Fruit fly (Drosophila melanogaster) whole organism, embryonic: ENCODE data around the gene CG32772.
A peak's percentile ranks its signal among the peaks of the same experiment; 100 is the strongest.

Source experiments
- Atf6 ChIP-seq: fragments of 200-800 bp; sonication (Bioruptor generic); IDR thresholded peaks from 2 replicates; pipeline ENCODE4 v1.3.6; 2022; ENCODE audit warnings: missing biosample characterization, missing genetic modification characterization
- CG10274 ChIP-seq: fragments of 200-800 bp; sonication (Bioruptor generic); optimal IDR thresholded peaks from 3 replicates; lab custom pipeline; 2017; ENCODE audit warnings: missing biosample characterization, mild to moderate bottlenecking, missing genetic modification characterization
- CG11456 ChIP-seq: fragments of 200-800 bp; sonication (Bioruptor generic); IDR thresholded peaks from 3 replicates; pipeline ENCODE4 v1.3.6; 2022; ENCODE audit warnings: missing biosample characterization, missing genetic modification characterization
- CG11723 ChIP-seq: fragments of 200-800 bp; sonication (Bioruptor generic); optimal IDR thresholded peaks from 2 replicates; lab custom pipeline; 2017; ENCODE audit warnings: missing biosample characterization, mild to moderate bottlenecking, missing genetic modification characterization
- CG12299 ChIP-seq: fragments of 200-800 bp; sonication (Bioruptor generic); optimal IDR thresholded peaks from 2 replicates; lab custom pipeline; 2018; ENCODE audit warnings: missing biosample characterization, mild to moderate bottlenecking, missing genetic modification characterization
- CG1233 ChIP-seq: fragments of 200-800 bp; sonication (Bioruptor generic); optimal IDR thresholded peaks from 4 replicates; lab custom pipeline; 2018; ENCODE audit warnings: missing biosample characterization, mild to moderate bottlenecking, missing genetic modification characterization
- CG13894 ChIP-seq: fragments of 200-800 bp; sonication (Bioruptor generic); optimal IDR thresholded peaks from 3 replicates; lab custom pipeline; 2018; ENCODE audit warnings: missing biosample characterization, mild to moderate bottlenecking, missing genetic modification characterization, moderate library complexity
- CG14014 ChIP-seq: fragments of 200-800 bp; sonication (Bioruptor generic); IDR thresholded peaks from 2 replicates; pipeline ENCODE4 v1.3.6; 2022; ENCODE audit warnings: missing biosample characterization, missing genetic modification characterization
- CG14050 ChIP-seq: fragments of 200-800 bp; sonication (Bioruptor generic); IDR thresholded peaks from 3 replicates; pipeline ENCODE4 v1.3.6; 2022; ENCODE audit warnings: missing biosample characterization, missing genetic modification characterization
- CG15601 ChIP-seq: fragments of 200-800 bp; sonication (Bioruptor generic); optimal IDR thresholded peaks from 3 replicates; lab custom pipeline; 2019; ENCODE audit warnings: missing biosample characterization, mild to moderate bottlenecking, missing genetic modification characterization, moderate library complexity
- CG16813 ChIP-seq: fragments of 200-800 bp; sonication (Bioruptor generic); IDR thresholded peaks from 3 replicates; pipeline ENCODE4 v1.3.6; 2022; ENCODE audit warnings: missing biosample characterization, missing genetic modification characterization; ENCODE audit not compliant: partially characterized antibody
- CG17359 ChIP-seq: fragments of 200-800 bp; sonication (Bioruptor generic); optimal IDR thresholded peaks from 3 replicates; lab custom pipeline; 2018; ENCODE audit warnings: missing biosample characterization, mild to moderate bottlenecking, missing genetic modification characterization, moderate library complexity
- CG17612 ChIP-seq: fragments of 200-800 bp; sonication (Bioruptor generic); IDR thresholded peaks from 2 replicates; pipeline ENCODE4 v1.3.6; 2022; ENCODE audit warnings: missing biosample characterization, missing genetic modification characterization
- CG33213 ChIP-seq: fragments of 200-800 bp; sonication (Bioruptor generic); optimal IDR thresholded peaks from 3 replicates; lab custom pipeline; 2016; ENCODE audit warnings: missing biosample characterization, missing genetic modification characterization
- CG3407 ChIP-seq: fragments of 200-800 bp; sonication (Bioruptor generic); optimal IDR thresholded peaks from 2 replicates; lab custom pipeline; 2018; ENCODE audit warnings: missing biosample characterization, mild to moderate bottlenecking, missing genetic modification characterization
- CG4707 ChIP-seq: fragments of 200-800 bp; sonication (Bioruptor generic); optimal IDR thresholded peaks from 2 replicates; lab custom pipeline; 2018; ENCODE audit warnings: missing biosample characterization, mild to moderate bottlenecking, missing genetic modification characterization, moderate library complexity
- CG7987 ChIP-seq: fragments of 200-800 bp; sonication (Bioruptor generic); optimal IDR thresholded peaks from 2 replicates; lab custom pipeline; 2018; ENCODE audit warnings: missing biosample characterization, mild to moderate bottlenecking, missing genetic modification characterization, moderate library complexity
- CG8924 ChIP-seq: fragments of 200-800 bp; optimal IDR thresholded peaks from 3 replicates; lab custom pipeline; 2019; ENCODE audit warnings: missing biosample characterization, mild to moderate bottlenecking, missing genetic modification characterization, moderate library complexity
- Dad ChIP-seq: fragments of 200-800 bp; sonication (Bioruptor generic); optimal IDR thresholded peaks from 3 replicates; lab custom pipeline; 2016; ENCODE audit warnings: missing biosample characterization, missing genetic modification characterization
- Hmr ChIP-seq: fragments of 200-800 bp; sonication (Bioruptor generic); optimal IDR thresholded peaks from 3 replicates; lab custom pipeline; 2017; ENCODE audit warnings: mild to moderate bottlenecking, missing biosample characterization, missing genetic modification reagents, missing genetic modification characterization
- Hsf ChIP-seq: fragments of 200-800 bp; sonication (Bioruptor generic); optimal IDR thresholded peaks from 3 replicates; lab custom pipeline; 2016; ENCODE audit warnings: missing biosample characterization, missing genetic modification characterization
- Kr ChIP-seq: fragments of 200-800 bp; sonication (Bioruptor generic); optimal IDR thresholded peaks from 2 replicates; lab custom pipeline; 2017; ENCODE audit warnings: missing biosample characterization, mild to moderate bottlenecking, missing genetic modification characterization
- Meics ChIP-seq: fragments of 200-800 bp; sonication (Bioruptor generic); optimal IDR thresholded peaks from 2 replicates; lab custom pipeline; 2017; ENCODE audit warnings: missing biosample characterization, mild to moderate bottlenecking, missing genetic modification characterization
- Mes4 ChIP-seq: fragments of 200-800 bp; sonication (Bioruptor generic); optimal IDR thresholded peaks from 2 replicates; lab custom pipeline; 2016; ENCODE audit warnings: missing biosample characterization, missing genetic modification characterization
- Oaz ChIP-seq: fragments of 200-800 bp; sonication (Bioruptor generic); IDR thresholded peaks from 2 replicates; pipeline ENCODE4 v1.3.6; 2022; ENCODE audit warnings: missing biosample characterization, missing genetic modification characterization
- Oli ChIP-seq: fragments of 200-800 bp; sonication (Bioruptor generic); optimal IDR thresholded peaks from 2 replicates; lab custom pipeline; 2018; ENCODE audit warnings: missing biosample characterization, mild to moderate bottlenecking, missing genetic modification characterization, moderate library complexity
- Ravus ChIP-seq: fragments of 200-800 bp; sonication (Bioruptor generic); IDR thresholded peaks from 2 replicates; pipeline ENCODE4 v1.3.6; 2022; ENCODE audit warnings: missing biosample characterization, missing genetic modification characterization
- Six4 ChIP-seq: fragments of 200-800 bp; sonication (Bioruptor generic); optimal IDR thresholded peaks from 2 replicates; lab custom pipeline; 2016; ENCODE audit warnings: missing biosample characterization, missing genetic modification characterization
- Vsx1 ChIP-seq: fragments of 200-800 bp; sonication (Bioruptor generic); optimal IDR thresholded peaks from 2 replicates; lab custom pipeline; 2017; ENCODE audit warnings: missing biosample characterization, mild to moderate bottlenecking, missing genetic modification characterization, missing genetic modification reagents
- Xbp1 ChIP-seq: fragments of 200-800 bp; sonication (Bioruptor generic); optimal IDR thresholded peaks from 3 replicates; lab custom pipeline; 2016; ENCODE audit warnings: missing biosample characterization, mild to moderate bottlenecking, missing genetic modification characterization
- ac ChIP-seq: fragments of 200-800 bp; sonication (Bioruptor generic); optimal IDR thresholded peaks from 3 replicates; lab custom pipeline; 2017; ENCODE audit warnings: missing biosample characterization, mild to moderate bottlenecking, missing genetic modification characterization
- ara ChIP-seq: fragments of 200-800 bp; sonication (Bioruptor generic); IDR thresholded peaks from 2 replicates; pipeline ENCODE4 v1.3.6; 2022; ENCODE audit warnings: missing biosample characterization, missing genetic modification characterization
- az2 ChIP-seq: fragments of 200-800 bp; sonication (Bioruptor generic); optimal IDR thresholded peaks from 3 replicates; lab custom pipeline; 2016; ENCODE audit warnings: missing biosample characterization, missing genetic modification characterization
- caup ChIP-seq: fragments of 200-800 bp; sonication (Bioruptor generic); optimal IDR thresholded peaks from 3 replicates; lab custom pipeline; 2017; ENCODE audit warnings: missing biosample characterization, mild to moderate bottlenecking, missing genetic modification characterization, moderate library complexity; ENCODE audit not compliant: severe bottlenecking
- cg ChIP-seq: fragments of 200-800 bp; sonication (Bioruptor generic); optimal IDR thresholded peaks from 3 replicates; lab custom pipeline; 2019; ENCODE audit warnings: missing biosample characterization, mild to moderate bottlenecking, missing genetic modification characterization, moderate library complexity
- crol ChIP-seq: fragments of 200-800 bp; sonication (Bioruptor generic); IDR thresholded peaks from 2 replicates; pipeline ENCODE4 v1.3.6; 2022; ENCODE audit warnings: missing biosample characterization, missing genetic modification characterization
- danr ChIP-seq: fragments of 200-800 bp; sonication (Bioruptor generic); IDR thresholded peaks from 2 replicates; pipeline ENCODE4 v1.3.6; 2022; ENCODE audit warnings: missing biosample characterization, missing genetic modification characterization
- dysf ChIP-seq: fragments of 200-800 bp; sonication (Bioruptor generic); IDR thresholded peaks from 3 replicates; pipeline ENCODE4 v1.3.6; 2022; ENCODE audit warnings: missing biosample characterization, missing genetic modification characterization
- gfzf ChIP-seq: fragments of 200-800 bp; sonication (Bioruptor generic); optimal IDR thresholded peaks from 2 replicates; lab custom pipeline; 2016; ENCODE audit warnings: missing biosample characterization, mild to moderate bottlenecking, missing genetic modification characterization, moderate library complexity
- grn ChIP-seq: fragments of 200-800 bp; sonication (Bioruptor generic); optimal IDR thresholded peaks from 3 replicates; lab custom pipeline; 2017; ENCODE audit warnings: missing biosample characterization, missing genetic modification characterization
- kay ChIP-seq: fragments of 200-800 bp; sonication (Bioruptor generic); optimal IDR thresholded peaks from 2 replicates; lab custom pipeline; 2016; ENCODE audit warnings: missing biosample characterization, missing genetic modification characterization
- mirr ChIP-seq: fragments of 200-800 bp; sonication (Bioruptor generic); optimal IDR thresholded peaks from 3 replicates; lab custom pipeline; 2018; ENCODE audit warnings: missing biosample characterization, mild to moderate bottlenecking, missing genetic modification characterization
- p53 ChIP-seq: fragments of 200-800 bp; sonication (Bioruptor generic); optimal IDR thresholded peaks from 2 replicates; lab custom pipeline; 2016; ENCODE audit warnings: missing biosample characterization, missing genetic modification characterization
- seq ChIP-seq: fragments of 200-800 bp; sonication (Bioruptor generic); IDR thresholded peaks from 2 replicates; pipeline ENCODE4 v1.3.6; 2022; ENCODE audit warnings: missing biosample characterization, missing genetic modification characterization
- sisA ChIP-seq: fragments of 200-800 bp; sonication (Bioruptor generic); IDR thresholded peaks from 2 replicates; pipeline ENCODE4 v1.3.6; 2022; ENCODE audit warnings: missing biosample characterization, missing genetic modification characterization
- tll ChIP-seq, 2 experiments: fragments of 200-800 bp in 1 of 2; fragments of >200 bp in 1 of 2; sonication (Bioruptor generic) in 1 of 2; optimal IDR thresholded peaks; 2 replicates each; lab custom pipeline; 2017 to 2019; ENCODE audit warnings: missing biosample characterization in 2 of 2, missing genetic modification characterization in 2 of 2, mild to moderate bottlenecking in 1 of 2, moderate library complexity in 1 of 2
- trem ChIP-seq: fragments of 200-800 bp; optimal IDR thresholded peaks from 3 replicates; lab custom pipeline; 2019; ENCODE audit warnings: missing biosample characterization, mild to moderate bottlenecking, missing genetic modification characterization, moderate library complexity
- wor ChIP-seq: fragments of 200-800 bp; sonication (Bioruptor generic); IDR thresholded peaks from 2 replicates; pipeline ENCODE4 v1.3.6; 2022; ENCODE audit warnings: missing biosample characterization, missing genetic modification characterization
- zen ChIP-seq: fragments of 200-800 bp; sonication (Bioruptor generic); optimal IDR thresholded peaks from 3 replicates; lab custom pipeline; 2018; ENCODE audit warnings: missing biosample characterization, mild to moderate bottlenecking, missing genetic modification characterization, moderate library complexity

Gene CG32772

dm6 chrX:4938986-4939385, 30.1 kb downstream of the CG32772 start, which contains the start of gene Ptp4E (continued):
- TF ChIP-seq cg (GFP tag; lab: Kevin White, UChicago): no peak
- no peak for TF ChIP-seq wor (GFP tag; lab: Robert Waterston, UW)
- TF ChIP-seq Hsf (GFP tag; lab: Kevin White, UChicago): no peak
- TF ChIP-seq Dad (GFP tag; lab: Kevin White, UChicago): no peak
- no peak for TF ChIP-seq CG15601
- no peak for TF ChIP-seq CG16813 (GFP tag; lab: Robert Waterston, UW)
- no peak for TF ChIP-seq Xbp1 (GFP tag; lab: Kevin White, UChicago)
- no peak for TF ChIP-seq CG4707 (GFP tag; lab: Kevin White, UChicago)
- peak; percentile 62 for TF ChIP-seq gfzf
- TF ChIP-seq CG33213: peak; percentile 34
- TF ChIP-seq dysf (GFP tag; lab: Robert Waterston, UW): no peak
- no peak for TF ChIP-seq CG1233 (GFP tag; lab: Kevin White, UChicago)
- no peak for TF ChIP-seq tll (GFP tag; optimal IDR thresholded peaks at IDR 0.05; lab: Kevin White, UChicago)
- no peak for TF ChIP-seq Kr (GFP tag; lab: Kevin White, UChicago)
- no peak for TF ChIP-seq caup
- TF ChIP-seq CG8924 (tag; lab: Kevin White, UChicago): peak; percentile 45

- peak; percentile 84 for TF ChIP-seq CG7987 (GFP tag; lab: Kevin White, UChicago)
- TF ChIP-seq CG11456 (GFP tag; lab: Robert Waterston, UW): peak; percentile 95
- peak; percentile 93 for TF ChIP-seq seq (GFP tag; lab: Robert Waterston, UW)
- peak; percentile 95 for TF ChIP-seq CG14050 (GFP tag; lab: Robert Waterston, UW)
- TF ChIP-seq kay (GFP tag; lab: Kevin White, UChicago): peak; percentile 85
- TF ChIP-seq grn (GFP tag; lab: Kevin White, UChicago): peak; percentile 51
- peak; percentile 88 for TF ChIP-seq Oaz (GFP tag; lab: Robert Waterston, UW)
- peak; percentile 37; the same call in 1 of the 2 replicates for TF ChIP-seq crol (GFP tag; lab: Robert Waterston, UW)
- peak; percentile 82 for TF ChIP-seq CG10274 (GFP tag; lab: Kevin White, UChicago)
- peak; percentile 48 for TF ChIP-seq CG13894 (tag; lab: Kevin White, UChicago)
- TF ChIP-seq CG12299 (tag; lab: Kevin White, UChicago): peak; percentile 84
- peak; percentile 89 for TF ChIP-seq CG3407 (GFP tag; lab: Kevin White, UChicago)
- peak; percentile 98 for TF ChIP-seq ara (GFP tag; lab: Robert Waterston, UW)
- peak; percentile 80 for TF ChIP-seq p53
- peak; percentile 95 for TF ChIP-seq zen (tag; lab: Kevin White, UChicago)
- TF ChIP-seq trem (tag; lab: Kevin White, UChicago): peak; percentile 91
- TF ChIP-seq sisA (GFP tag; lab: Robert Waterston, UW): peak; percentile 98
- TF ChIP-seq Oli (tag; lab: Kevin White, UChicago): peak; percentile 96
- peak; percentile 93 for TF ChIP-seq CG11723 (GFP tag; lab: Kevin White, UChicago)
- TF ChIP-seq Atf6 (GFP tag; lab: Robert Waterston, UW): peak; percentile 83; the same call in 1 of the 2 replicates
- peak; percentile 91 for TF ChIP-seq CG14014 (GFP tag; lab: Robert Waterston, UW)
- TF ChIP-seq Six4 (GFP tag; lab: Kevin White, UChicago): peak; percentile 95
- peak; percentile 79 for TF ChIP-seq CG17612 (GFP tag; lab: Robert Waterston, UW)
- TF ChIP-seq Hmr: peak; percentile 79
- peak; percentile 65 for TF ChIP-seq Ravus
- peak; percentile 81 for TF ChIP-seq Vsx1 (GFP tag; lab: Kevin White, UChicago)
- peak; percentile 91 for TF ChIP-seq Mes4 (GFP tag; lab: Kevin White, UChicago)
- TF ChIP-seq ac: peak; percentile 94
- peak; percentile 76 for TF ChIP-seq mirr (GFP tag; lab: Kevin White, UChicago)
- peak; percentile 96 for TF ChIP-seq az2 (GFP tag; lab: Kevin White, UChicago)
- peak; percentile 86 for TF ChIP-seq Meics
- peak; percentile 91 for TF ChIP-seq danr (GFP tag; lab: Robert Waterston, UW)
- peak; percentile 98 for TF ChIP-seq CG17359 (tag; lab: Kevin White, UChicago)
These were observed 31.0 kb downstream of the CG32772 start for dm6 chrX:4939788-4940441.
